Worm (Caenorhabditis elegans) whole organism, L1 larva: ENCODE data around the gene fbxa-197.

Source experiments
- ces-1 ChIP-seq: fragments of 150-350 bp; optimal IDR thresholded peaks from 2 replicates; lab custom pipeline; 2014; ENCODE audit warnings: missing biosample characterization, missing genetic modification reagents, missing genetic modification characterization
- dpl-1 ChIP-seq, 3 experiments: fragments of 150-350 bp in 2 of 3; sonication (generic microtip) in 1 of 3; optimal IDR thresholded peaks; 2 replicates each; lab custom pipeline; 2014 to 2017; ENCODE audit warnings: missing biosample characterization in 3 of 3, missing genetic modification characterization in 3 of 3, missing genetic modification reagents in 3 of 3
- mep-1 ChIP-seq: fragments of 150-350 bp; optimal IDR thresholded peaks from 2 replicates; lab custom pipeline; 2014; ENCODE audit warnings: missing biosample characterization, missing genetic modification characterization
- nhr-12 ChIP-seq: sonication (generic microtip); optimal IDR thresholded peaks from 2 replicates; lab custom pipeline; 2017; ENCODE audit warnings: missing biosample characterization, missing genetic modification characterization
- rnt-1 ChIP-seq: sonication (generic microtip); optimal IDR thresholded peaks from 2 replicates; lab custom pipeline; 2016; ENCODE audit warnings: mild to moderate bottlenecking, missing genetic modification characterization, moderate library complexity, missing compliant biosample characterization
- unc-62 ChIP-seq: fragments of 150-350 bp; optimal IDR thresholded peaks from 2 replicates; lab custom pipeline; 2014; ENCODE audit warnings: missing biosample characterization, missing genetic modification reagents, missing genetic modification characterization
- ztf-11 ChIP-seq, 2 experiments: sonication (generic microtip); optimal IDR thresholded peaks; 2 replicates each; lab custom pipeline; 2016 to 2017; ENCODE audit warnings: missing genetic modification characterization in 2 of 2, missing biosample characterization in 1 of 2, missing compliant biosample characterization in 1 of 2

DNA sequence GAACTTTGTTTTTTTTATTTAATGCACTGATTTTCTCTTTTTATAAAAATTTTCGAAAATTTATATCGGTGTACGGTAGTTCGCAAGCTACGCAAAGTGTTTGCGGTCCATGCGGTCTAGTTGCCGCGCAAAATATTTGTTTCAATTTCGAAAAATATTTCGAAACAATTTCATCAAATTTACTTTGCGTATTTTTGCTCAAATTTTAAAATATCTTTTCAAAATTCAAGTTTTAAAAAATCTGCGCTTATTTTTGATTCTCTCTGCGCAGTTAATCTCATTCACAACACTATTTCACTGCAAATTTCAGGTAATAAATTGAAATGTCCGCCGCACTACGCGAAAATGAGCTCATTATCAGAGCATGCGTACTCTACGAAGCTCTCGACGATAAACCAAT is at the start of gene fbxa-197:
- TF ChIP-seq ztf-11 (tag; optimal IDR thresholded peaks at IDR 0.05; lab: Kevin White, UChicago) (no peak), unc-62 (GFP tag; lab: Kevin White, UChicago) (no peak), dpl-1 (GFP tag; optimal IDR thresholded peaks at IDR 0.05; lab: Kevin White, UChicago) (no peak), nhr-12 (tag; lab: Kevin White, UChicago) (no peak), mep-1 (tag; lab: Kevin White, UChicago) (no peak), ces-1 (GFP tag; lab: Kevin White, UChicago) (no peak), rnt-1 (tag; lab: Kevin White, UChicago) (no peak)
